Fruit fly (Drosophila melanogaster): ENCODE measurements around the gene CG43098.

CG43098 gene

dm6 chr3L:3684004-3684403 lies 25.1 kb downstream of the CG43098 start:
- TF ChIP-seq Drgx (GFP tag; IDR thresholded peaks at IDR 0.05) (peak; percentile 42; the same call in 1 of the 2 replicates), Ets65A (GFP tag) (peak; percentile 15), CG33557 (GFP tag; optimal IDR thresholded peaks at IDR 0.05) (no peak)

DNA sequence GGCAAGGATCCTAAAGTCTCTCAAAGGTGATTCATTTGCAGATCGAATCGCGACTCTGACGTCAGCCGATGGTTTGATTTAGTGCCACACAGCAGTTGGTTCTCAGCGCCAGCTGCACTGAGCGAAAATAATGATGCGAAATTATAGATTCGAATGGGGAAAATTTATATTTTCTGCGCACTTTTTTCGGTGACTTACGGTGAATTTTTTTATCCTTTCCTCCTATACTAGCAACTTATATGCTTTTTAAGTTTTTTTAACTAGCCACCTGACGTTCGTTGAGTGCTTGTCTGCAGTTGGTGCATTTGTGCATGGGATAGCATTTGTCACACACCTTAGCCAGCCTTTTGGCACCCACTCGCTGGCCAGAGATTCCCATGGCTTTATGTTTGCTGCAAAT lies 27.4 kb downstream of the CG43098 start:
- TF ChIP-seq Drgx (GFP tag; IDR thresholded peaks at IDR 0.05) (peak; percentile 51; the same call in 1 of the 2 replicates), oc (tag; optimal IDR thresholded peaks at IDR 0.05) (no peak), CG18619 (GFP tag; optimal IDR thresholded peaks at IDR 0.05) (no peak), Sox100B (GFP tag; optimal IDR thresholded peaks at IDR 0.05) (no peak), CG13296 (GFP tag; optimal IDR thresholded peaks at IDR 0.05) (no peak), Mad (GFP tag; optimal IDR thresholded peaks at IDR 0.05) (no peak), Doc3 (GFP tag; IDR thresholded peaks at IDR 0.05; ENCODE audit: partially characterized antibody) (no peak), al (GFP tag; IDR thresholded peaks at IDR 0.05) (no peak)

DNA sequence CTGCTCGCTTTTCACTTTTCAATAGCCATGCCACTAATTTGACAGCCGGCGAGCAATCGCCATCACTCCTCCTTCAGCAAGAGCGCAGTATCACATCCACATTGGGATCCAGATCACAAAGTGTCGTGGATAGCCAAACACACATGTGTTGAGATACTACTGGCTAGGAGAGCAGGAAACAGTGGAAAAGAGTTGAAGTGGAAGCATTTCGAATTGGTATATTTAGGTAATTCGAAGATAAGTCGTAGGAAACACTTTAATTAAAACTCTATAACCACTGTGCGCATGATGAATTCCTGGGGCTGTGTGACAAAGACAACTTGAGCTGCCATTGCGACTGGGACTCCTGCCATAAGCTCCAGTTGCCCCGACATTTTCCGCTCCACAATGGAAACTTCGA lies 31.2 kb downstream of the CG43098 start:
- TF ChIP-seq Drgx (GFP tag; IDR thresholded peaks at IDR 0.05) (peak; percentile 25; the same call in 1 of the 2 replicates), mld (GFP tag; IDR thresholded peaks at IDR 0.05; ENCODE audit: partially characterized antibody) (no peak), gt (GFP tag; IDR thresholded peaks at IDR 0.05) (peak; percentile 14; the same call in 1 of the 2 replicates)

DNA sequence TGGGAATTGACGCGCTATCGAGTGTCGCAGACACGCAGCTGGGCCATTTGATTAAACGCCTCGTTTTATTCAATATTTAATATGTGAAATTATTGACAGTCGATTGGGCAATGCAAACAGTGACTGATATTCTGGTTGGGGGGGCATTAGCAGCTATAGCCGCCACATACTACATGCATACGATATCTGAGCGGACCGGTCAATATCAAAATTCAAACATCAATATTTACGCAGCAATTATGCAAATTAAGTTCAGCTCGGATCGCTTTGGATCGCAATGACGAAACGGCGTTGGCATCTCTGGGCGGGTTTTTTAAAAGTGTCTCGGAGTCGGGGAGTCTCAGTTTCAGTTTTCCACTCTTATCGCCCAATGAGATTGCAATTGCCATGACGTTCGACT lies 32.8 kb downstream of the CG43098 start:
- no peak for TF ChIP-seq Six4 (GFP tag; optimal IDR thresholded peaks at IDR 0.05)
- no peak for TF ChIP-seq MTF-1 (GFP tag; optimal IDR thresholded peaks at IDR 0.05; ENCODE audit: borderline replicate concordance)
- no peak for TF ChIP-seq CG17328 (GFP tag; IDR thresholded peaks at IDR 0.05)
- TF ChIP-seq CG4730 (GFP tag; IDR thresholded peaks at IDR 0.05) = no peak
- TF ChIP-seq BtbVII (GFP tag; optimal IDR thresholded peaks at IDR 0.05) = peak; percentile 49
- TF ChIP-seq CG15269 (tag; optimal IDR thresholded peaks at IDR 0.05) = peak; percentile 36
- no peak for TF ChIP-seq CG13775 (GFP tag; optimal IDR thresholded peaks at IDR 0.05)
- no peak for TF ChIP-seq grn (GFP tag; optimal IDR thresholded peaks at IDR 0.05)
- TF ChIP-seq Meics (GFP tag; optimal IDR thresholded peaks at IDR 0.05) = peak; percentile 24
- TF ChIP-seq org-1 (GFP tag; optimal IDR thresholded peaks at IDR 0.05) = no peak
- no peak for TF ChIP-seq stc (GFP tag; IDR thresholded peaks at IDR 0.05)
- peak; percentile 29; the same call in 1 of the 3 replicates for TF ChIP-seq so (GFP tag; IDR thresholded peaks at IDR 0.05)
- peak; percentile 11 for TF ChIP-seq lbe (GFP tag; optimal IDR thresholded peaks at IDR 0.05)
- no peak for TF ChIP-seq jumu (GFP tag; optimal IDR thresholded peaks at IDR 0.05)
- TF ChIP-seq Med (GFP tag) = no peak
- no peak for TF ChIP-seq row (GFP tag; IDR thresholded peaks at IDR 0.05)
- TF ChIP-seq Bgb (GFP tag; IDR thresholded peaks at IDR 0.05; ENCODE audit: partially characterized antibody) = no peak
- TF ChIP-seq HLHmδ (GFP tag; optimal IDR thresholded peaks at IDR 0.05) = no peak
- peak; percentile 22 for TF ChIP-seq CG6813 (GFP tag; optimal IDR thresholded peaks at IDR 0.05)
- 0 out of 4 replicates have a peak, but pooled peaks have one; percentile 42 for TF ChIP-seq chinmo (GFP tag; IDR thresholded peaks at IDR 0.05; ENCODE audit: partially characterized antibody)
- no peak for TF ChIP-seq CG7928 (GFP tag; optimal IDR thresholded peaks at IDR 0.05)
- no peak for TF ChIP-seq CG1792 (GFP tag; optimal IDR thresholded peaks at IDR 0.05)
- peak; percentile 59 for TF ChIP-seq CG12769 (tag; optimal IDR thresholded peaks at IDR 0.05)
- no peak for TF ChIP-seq CG18262 (tag; optimal IDR thresholded peaks at IDR 0.05)
- no peak for TF ChIP-seq wor (GFP tag; IDR thresholded peaks at IDR 0.05)
- TF ChIP-seq Antp (GFP tag; optimal IDR thresholded peaks at IDR 0.05) = no peak
- TF ChIP-seq CG17359 (tag; optimal IDR thresholded peaks at IDR 0.05) = no peak
- peak; percentile 20; the same call in 1 of the 2 replicates for TF ChIP-seq CG14441 (GFP tag; IDR thresholded peaks at IDR 0.05)
- no peak for TF ChIP-seq kni (GFP tag; optimal IDR thresholded peaks at IDR 0.05)
- TF ChIP-seq prd (optimal IDR thresholded peaks at IDR 0.05) = no peak
- no peak for TF ChIP-seq prd (GFP tag; IDR thresholded peaks at IDR 0.05)
- TF ChIP-seq HmgD (GFP tag; optimal IDR thresholded peaks at IDR 0.05) = no peak
- no peak for TF ChIP-seq D19A (tag; optimal IDR thresholded peaks at IDR 0.05)
- no peak for TF ChIP-seq pfk (GFP tag; optimal IDR thresholded peaks at IDR 0.05)
- no peak for TF ChIP-seq Doc3 (GFP tag; IDR thresholded peaks at IDR 0.05; ENCODE audit: partially characterized antibody)

Data from whole organism, embryonic.